Fruit fly (Drosophila melanogaster) whole organism, embryonic: ENCODE data around the gene CG31010.

Experiments used
- Blimp-1 ChIP-seq: fragments of 200-800 bp; sonication (Bioruptor generic); optimal IDR thresholded peaks from 3 replicates; lab custom pipeline; 2018; ENCODE audit warnings: missing biosample characterization, missing genetic modification characterization, mild to moderate bottlenecking, moderate library complexity, missing genetic modification reagents
- CG10209 ChIP-seq: fragments of 200-800 bp; sonication (Bioruptor generic); optimal IDR thresholded peaks from 3 replicates; lab custom pipeline; 2017; ENCODE audit warnings: missing biosample characterization, mild to moderate bottlenecking, missing genetic modification characterization, missing genetic modification reagents
- CG11247 ChIP-seq: fragments of 200-800 bp; sonication (Bioruptor generic); IDR thresholded peaks from 2 replicates; pipeline ENCODE4 v1.3.6; 2022; ENCODE audit warnings: missing biosample characterization, missing genetic modification characterization
- CG11504 ChIP-seq: fragments of 200-800 bp; sonication (Bioruptor generic); optimal IDR thresholded peaks from 3 replicates; lab custom pipeline; 2019; ENCODE audit warnings: missing biosample characterization, mild to moderate bottlenecking, missing genetic modification characterization, moderate library complexity
- CG12104 ChIP-seq: fragments of 200-800 bp; sonication (Bioruptor generic); optimal IDR thresholded peaks from 3 replicates; lab custom pipeline; 2016; ENCODE audit warnings: missing biosample characterization, missing genetic modification characterization
- CG12391 ChIP-seq: fragments of 200-800 bp; sonication (Bioruptor generic); optimal IDR thresholded peaks from 3 replicates; lab custom pipeline; 2018; ENCODE audit warnings: missing biosample characterization, mild to moderate bottlenecking, missing genetic modification characterization, moderate library complexity
- CG12769 ChIP-seq: fragments of 200-800 bp; sonication (Bioruptor generic); optimal IDR thresholded peaks from 2 replicates; lab custom pipeline; 2019; ENCODE audit warnings: missing biosample characterization, mild to moderate bottlenecking, missing genetic modification characterization, moderate library complexity
- CG14050 ChIP-seq: fragments of 200-800 bp; sonication (Bioruptor generic); IDR thresholded peaks from 3 replicates; pipeline ENCODE4 v1.3.6; 2022; ENCODE audit warnings: missing biosample characterization, missing genetic modification characterization
- CG14441 ChIP-seq: fragments of 200-800 bp; sonication (Bioruptor generic); IDR thresholded peaks from 2 replicates; pipeline ENCODE4 v1.3.6; 2022; ENCODE audit warnings: missing biosample characterization, missing genetic modification characterization
- CG1603 ChIP-seq: fragments of 200-800 bp; sonication (Bioruptor generic); optimal IDR thresholded peaks from 2 replicates; lab custom pipeline; 2019; ENCODE audit warnings: missing biosample characterization, mild to moderate bottlenecking, missing genetic modification characterization, moderate library complexity
- CG17361 ChIP-seq: fragments of 200-800 bp; sonication (Bioruptor generic); IDR thresholded peaks from 3 replicates; pipeline ENCODE4 v1.3.6; 2022; ENCODE audit warnings: missing biosample characterization, missing genetic modification characterization
- CG1792 ChIP-seq: fragments of 200-800 bp; sonication (Bioruptor generic); optimal IDR thresholded peaks from 2 replicates; lab custom pipeline; 2016; ENCODE audit warnings: missing biosample characterization, missing genetic modification characterization
- CG2199 ChIP-seq: fragments of 200-800 bp; sonication (Bioruptor generic); IDR thresholded peaks from 3 replicates; pipeline ENCODE4 v1.3.6; 2022; ENCODE audit warnings: missing biosample characterization, missing genetic modification characterization
- CG2678 ChIP-seq: fragments of 200-800 bp; sonication (Bioruptor generic); optimal IDR thresholded peaks from 3 replicates; lab custom pipeline; 2019; ENCODE audit warnings: missing biosample characterization, mild to moderate bottlenecking, missing genetic modification characterization, moderate library complexity
- CG32772 ChIP-seq: fragments of 200-800 bp; sonication (Bioruptor generic); IDR thresholded peaks from 2 replicates; pipeline ENCODE4 v1.3.6; 2022; ENCODE audit warnings: missing biosample characterization, missing genetic modification characterization
- CG6689 ChIP-seq: fragments of 200-800 bp; sonication (Bioruptor generic); IDR thresholded peaks from 2 replicates; pipeline ENCODE4 v1.3.6; 2022; ENCODE audit warnings: missing biosample characterization, missing genetic modification characterization
- CG7839 ChIP-seq: fragments of 200-800 bp; sonication (Bioruptor generic); optimal IDR thresholded peaks from 3 replicates; lab custom pipeline; 2018; ENCODE audit warnings: missing biosample characterization, mild to moderate bottlenecking, missing genetic modification characterization, moderate library complexity
- CG8281 ChIP-seq: fragments of 200-800 bp; sonication (Bioruptor generic); optimal IDR thresholded peaks from 2 replicates; lab custom pipeline; 2018; ENCODE audit warnings: missing biosample characterization, mild to moderate bottlenecking, missing genetic modification characterization, moderate library complexity
- CG9609 ChIP-seq: fragments of 200-800 bp; sonication (Bioruptor generic); optimal IDR thresholded peaks from 3 replicates; lab custom pipeline; 2016; ENCODE audit warnings: missing biosample characterization, missing genetic modification characterization
- D ChIP-seq, 2 experiments: fragments of 200-800 bp in 1 of 2; fragments of >200 bp in 1 of 2; sonication (Bioruptor generic) in 1 of 2; optimal IDR thresholded peaks; 2 replicates in 1 of 2; 3 replicates in 1 of 2; lab custom pipeline; 2017; ENCODE audit warnings: mild to moderate bottlenecking in 1 of 2, missing biosample characterization in 1 of 2, missing genetic modification characterization in 1 of 2, missing genetic modification reagents in 1 of 2
- Ets65A ChIP-seq: fragments of 200-800 bp; sonication (Bioruptor generic); peaks from one replicate; lab custom pipeline; 2016; ENCODE audit warnings: missing biosample characterization, missing genetic modification characterization
- Fer2 ChIP-seq: fragments of 200-800 bp; sonication (Bioruptor generic); optimal IDR thresholded peaks from 2 replicates; lab custom pipeline; 2018; ENCODE audit warnings: missing biosample characterization, mild to moderate bottlenecking, missing genetic modification characterization, moderate library complexity
- Lhr ChIP-seq: fragments of 200-800 bp; sonication (Bioruptor generic); optimal IDR thresholded peaks from 3 replicates; lab custom pipeline; 2017; ENCODE audit warnings: mild to moderate bottlenecking, missing biosample characterization, missing genetic modification reagents, missing genetic modification characterization
- Lim3 ChIP-seq: fragments of 200-800 bp; sonication (Bioruptor generic); IDR thresholded peaks from 2 replicates; pipeline ENCODE4 v1.3.6; 2022; ENCODE audit warnings: missing biosample characterization, missing genetic modification characterization
- Optix ChIP-seq: fragments of 200-800 bp; sonication (Bioruptor generic); IDR thresholded peaks from 3 replicates; pipeline ENCODE4 v1.3.6; 2022; ENCODE audit warnings: missing biosample characterization, missing genetic modification characterization
- Poxn ChIP-seq: fragments of 200-800 bp; sonication (Bioruptor generic); IDR thresholded peaks from 2 replicates; pipeline ENCODE4 v1.3.6; 2022; ENCODE audit warnings: missing biosample characterization, missing genetic modification characterization
- Ptx1 ChIP-seq: fragments of 200-800 bp; sonication (Bioruptor generic); IDR thresholded peaks from 2 replicates; pipeline ENCODE4 v1.3.6; 2022; ENCODE audit warnings: missing biosample characterization, missing genetic modification characterization
- Six4 ChIP-seq: fragments of 200-800 bp; sonication (Bioruptor generic); optimal IDR thresholded peaks from 2 replicates; lab custom pipeline; 2016; ENCODE audit warnings: missing biosample characterization, missing genetic modification characterization
- Sox102F ChIP-seq: fragments of 200-800 bp; sonication (Bioruptor generic); optimal IDR thresholded peaks from 2 replicates; lab custom pipeline; 2018; ENCODE audit warnings: missing biosample characterization, mild to moderate bottlenecking, missing genetic modification characterization, moderate library complexity
- Taf1 ChIP-seq: fragments of 200-800 bp; sonication (Bioruptor generic); IDR thresholded peaks from 2 replicates; pipeline ENCODE4 v1.3.6; 2022; ENCODE audit warnings: missing biosample characterization, missing genetic modification characterization
- chif ChIP-seq, 2 experiments: fragments of 200-800 bp; sonication (Bioruptor generic); optimal IDR thresholded peaks; 3 replicates each; lab custom pipeline; 2016; ENCODE audit warnings: missing biosample characterization in 2 of 2, missing genetic modification characterization in 2 of 2
- dati ChIP-seq: fragments of 200-800 bp; sonication (Bioruptor generic); IDR thresholded peaks from 2 replicates; pipeline ENCODE4 v1.3.6; 2022; ENCODE audit warnings: missing biosample characterization, missing genetic modification characterization
- dmrt99B ChIP-seq: fragments of 200-800 bp; sonication (Bioruptor generic); optimal IDR thresholded peaks from 2 replicates; lab custom pipeline; 2018; ENCODE audit warnings: missing biosample characterization, mild to moderate bottlenecking, missing genetic modification characterization, moderate library complexity
- dysf ChIP-seq: fragments of 200-800 bp; sonication (Bioruptor generic); IDR thresholded peaks from 3 replicates; pipeline ENCODE4 v1.3.6; 2022; ENCODE audit warnings: missing biosample characterization, missing genetic modification characterization
- gem ChIP-seq: fragments of 200-800 bp; sonication (Bioruptor generic); optimal IDR thresholded peaks from 2 replicates; lab custom pipeline; 2019; ENCODE audit warnings: missing biosample characterization, mild to moderate bottlenecking, missing genetic modification characterization, moderate library complexity
- jumu ChIP-seq: fragments of 200-800 bp; sonication (Bioruptor generic); optimal IDR thresholded peaks from 3 replicates; lab custom pipeline; 2016; ENCODE audit warnings: missing biosample characterization, missing genetic modification characterization
- lmd ChIP-seq: fragments of 200-800 bp; sonication (Bioruptor generic); IDR thresholded peaks from 2 replicates; pipeline ENCODE4 v1.3.6; 2022; ENCODE audit warnings: missing biosample characterization, missing genetic modification characterization
- mam ChIP-seq: fragments of 200-800 bp; sonication (Bioruptor generic); optimal IDR thresholded peaks from 3 replicates; lab custom pipeline; 2016; ENCODE audit warnings: missing biosample characterization, missing genetic modification characterization
- phol ChIP-seq: fragments of 200-800 bp; sonication (Bioruptor generic); optimal IDR thresholded peaks from 3 replicates; lab custom pipeline; 2018; ENCODE audit warnings: missing biosample characterization, mild to moderate bottlenecking, missing genetic modification characterization, moderate library complexity
- prd ChIP-seq, 3 experiments: fragments of >200 bp in 2 of 3; fragments of 200-800 bp in 1 of 3; sonication (Bioruptor generic) in 1 of 3; optimal IDR thresholded peaks in 2 of 3; IDR thresholded peaks in 1 of 3; 2 replicates in 2 of 3; 3 replicates in 1 of 3; pipeline versions ENCODE4 v1.3.6 to Lab custom; 2017 to 2022; ENCODE audit warnings: missing biosample characterization in 1 of 3, missing genetic modification characterization in 1 of 3
- pum ChIP-seq: fragments of 200-800 bp; sonication (Bioruptor generic); optimal IDR thresholded peaks from 2 replicates; lab custom pipeline; 2016; ENCODE audit warnings: missing biosample characterization, missing genetic modification characterization
- row ChIP-seq: fragments of 200-800 bp; sonication (Bioruptor generic); IDR thresholded peaks from 3 replicates; pipeline ENCODE4 v1.3.6; 2022; ENCODE audit warnings: missing biosample characterization, missing genetic modification characterization
- sisA ChIP-seq: fragments of 200-800 bp; sonication (Bioruptor generic); IDR thresholded peaks from 2 replicates; pipeline ENCODE4 v1.3.6; 2022; ENCODE audit warnings: missing biosample characterization, missing genetic modification characterization
- tgo ChIP-seq: fragments of 200-800 bp; sonication (Bioruptor generic); IDR thresholded peaks from 3 replicates; pipeline ENCODE4 v1.3.6; 2022; ENCODE audit warnings: missing biosample characterization, missing genetic modification characterization
- ttk ChIP-seq: fragments of 200-800 bp; sonication (Bioruptor generic); IDR thresholded peaks from 2 replicates; pipeline ENCODE4 v2.1.2; 2022; ENCODE audit warnings: missing biosample characterization, missing genetic modification characterization
- unpg ChIP-seq: fragments of 200-800 bp; sonication (Bioruptor generic); optimal IDR thresholded peaks from 3 replicates; lab custom pipeline; 2018; ENCODE audit warnings: missing biosample characterization, mild to moderate bottlenecking, missing genetic modification characterization, moderate library complexity
- vvl ChIP-seq: fragments of 200-800 bp; sonication (Bioruptor generic); IDR thresholded peaks from 2 replicates; pipeline ENCODE4 v1.3.6; 2022; ENCODE audit warnings: missing biosample characterization, missing genetic modification characterization
- zfh1 ChIP-seq: fragments of 200-800 bp; sonication (Bioruptor generic); IDR thresholded peaks from 3 replicates; pipeline ENCODE4 v1.3.6; 2022; ENCODE audit warnings: missing biosample characterization, missing genetic modification characterization

The CG31010 gene

DNA sequence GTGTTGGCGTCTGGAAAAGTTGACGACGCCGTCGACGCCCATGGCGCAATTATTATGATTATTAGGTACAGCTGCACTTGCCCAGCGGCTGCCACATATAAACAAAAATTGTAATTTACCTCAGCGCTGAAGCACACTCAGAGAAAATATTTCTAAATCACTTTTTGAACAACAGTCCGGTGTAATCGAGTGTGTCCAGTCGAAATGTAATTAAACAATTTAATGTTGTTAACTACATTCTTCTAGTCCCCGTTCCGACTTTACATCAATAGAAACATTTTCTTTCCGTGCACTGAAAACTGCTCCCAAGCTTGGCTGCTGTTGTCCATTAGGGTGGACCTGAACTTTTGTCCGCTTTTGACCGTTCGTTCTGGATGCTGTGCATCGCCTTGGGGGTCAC is 23.1 kb upstream of the CG31010 start (continued):
- TF ChIP-seq CG11504 (tag; lab: Kevin White, UChicago), result peak; percentile 26
- peak; percentile 13 for TF ChIP-seq pum
- TF ChIP-seq D (optimal IDR thresholded peaks at IDR 0.05; lab: Kevin White, UChicago), result no peak
- peak; percentile 7 for TF ChIP-seq D (GFP tag; optimal IDR thresholded peaks at IDR 0.05; lab: Kevin White, UChicago)
- TF ChIP-seq CG10209 (GFP tag; lab: Kevin White, UChicago), result no peak
- TF ChIP-seq sisA, result peak; percentile 41
- no peak for TF ChIP-seq CG12104 (GFP tag; lab: Kevin White, UChicago)
- TF ChIP-seq zfh1 (GFP tag; lab: Robert Waterston, UW), result peak; percentile 35; the same call in 1 of the 3 replicates
- TF ChIP-seq dati (GFP tag; lab: Robert Waterston, UW), result no peak
- no peak for TF ChIP-seq tgo (GFP tag; lab: Robert Waterston, UW)
- no peak for TF ChIP-seq prd (optimal IDR thresholded peaks at IDR 0.05; lab: Kevin White, UChicago)
- TF ChIP-seq prd (GFP tag; IDR thresholded peaks at IDR 0.05; lab: Robert Waterston, UW), result peak; percentile 59; the same call in 2 of the 3 replicates
- TF ChIP-seq mam (GFP tag; lab: Kevin White, UChicago), result peak; percentile 17
- peak; percentile 29; the same call in 1 of the 2 replicates for TF ChIP-seq CG6689
- no peak for TF ChIP-seq Poxn
- TF ChIP-seq gem, result peak; percentile 35
- TF ChIP-seq unpg, result peak; percentile 34
- TF ChIP-seq jumu (GFP tag; lab: Kevin White, UChicago), result peak; percentile 6
- peak; percentile 48; the same call in 1 of the 2 replicates for TF ChIP-seq CG14441 (GFP tag; lab: Robert Waterston, UW)
- TF ChIP-seq vvl (GFP tag; lab: Robert Waterston, UW), result 0 out of 2 replicates have a peak, but pooled peaks have one; percentile 35
- TF ChIP-seq phol, result peak; percentile 18
- TF ChIP-seq CG12391 (tag; lab: Kevin White, UChicago), result no peak
- 0 out of 2 replicates have a peak, but pooled peaks have one; percentile 32 for TF ChIP-seq ttk (GFP tag; lab: Robert Waterston, UW)
- TF ChIP-seq CG1603, result peak; percentile 47
- peak; percentile 36; the same call in 1 of the 3 replicates for TF ChIP-seq Optix
- peak; percentile 18 for TF ChIP-seq CG12769
- peak; percentile 34 for TF ChIP-seq CG7839 (tag; lab: Kevin White, UChicago)
- TF ChIP-seq CG11247, result 0 out of 2 replicates have a peak, but pooled peaks have one; percentile 11
- peak; percentile 22; the same call in 1 of the 2 replicates for TF ChIP-seq lmd (GFP tag; lab: Robert Waterston, UW)
- TF ChIP-seq row (GFP tag; lab: Robert Waterston, UW), result peak; percentile 37; the same call in 1 of the 3 replicates
- TF ChIP-seq Ptx1 (GFP tag; lab: Robert Waterston, UW), result 0 out of 2 replicates have a peak, but pooled peaks have one; percentile 25
- TF ChIP-seq CG17361, result 0 out of 3 replicates have a peak, but pooled peaks have one; percentile 32
- TF ChIP-seq chif (GFP tag; optimal IDR thresholded peaks at IDR 0.05; lab: Kevin White, UChicago), result peak in 1 of 2 experiments; percentile 38

DNA sequence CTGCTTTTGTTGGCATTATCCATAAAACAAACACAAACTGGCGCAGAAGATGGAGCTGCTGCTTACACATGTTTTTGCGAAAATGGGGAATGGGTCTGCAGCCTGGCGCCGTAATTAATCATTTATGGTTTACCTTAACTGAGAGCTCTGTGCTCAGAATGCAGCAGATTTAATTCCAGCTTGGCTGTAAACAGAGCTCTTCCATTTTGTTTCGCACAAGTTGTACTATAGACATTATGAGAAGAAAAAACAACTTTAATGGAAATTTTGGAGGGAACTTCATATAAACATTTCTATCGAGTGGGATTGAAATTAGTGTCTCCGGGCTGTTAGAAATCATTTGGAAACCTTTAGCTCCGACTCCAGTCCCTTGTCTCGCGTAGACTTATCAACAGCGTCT is 19.9 kb upstream of the CG31010 start, which contains the start of gene eIF4H2:
eIF4H2 (plus strand) TSS at position 301 of the 400 bp plus-strand sequence.
- no peak for TF ChIP-seq CG9609 (GFP tag; lab: Kevin White, UChicago)
- TF ChIP-seq Lim3 (GFP tag; lab: Robert Waterston, UW), result no peak
- no peak for TF ChIP-seq Taf1 (GFP tag; lab: Robert Waterston, UW)
- TF ChIP-seq Lhr (GFP tag; lab: Kevin White, UChicago), result no peak

DNA sequence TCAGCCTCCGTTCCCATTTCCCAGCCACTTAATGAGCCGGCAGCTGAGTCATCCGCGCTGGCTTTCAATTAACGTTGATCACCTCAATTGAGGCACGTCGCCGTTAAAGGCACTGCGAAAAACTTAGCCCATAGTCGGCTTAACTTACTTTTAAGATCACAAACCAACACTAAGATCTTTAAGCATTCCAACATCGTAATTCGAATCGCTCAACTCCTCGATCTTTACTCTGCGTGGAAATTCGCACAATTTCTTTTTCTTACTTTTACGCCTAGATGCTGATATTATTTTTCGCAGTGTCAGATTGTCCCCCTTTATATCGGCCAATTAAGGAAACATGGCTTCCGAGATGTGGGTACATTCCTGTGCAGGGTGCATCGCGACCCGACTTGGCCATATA is 16.5 kb upstream of the CG31010 start:
- TF ChIP-seq Six4 (GFP tag; lab: Kevin White, UChicago) (no peak), Fer2 (tag; lab: Kevin White, UChicago) (no peak), CG11504 (tag; lab: Kevin White, UChicago) (peak; percentile 25), CG2199 (GFP tag; lab: Robert Waterston, UW) (no peak), dysf (GFP tag; lab: Robert Waterston, UW) (0 out of 3 replicates have a peak, but pooled peaks have one; percentile 36), Sox102F (no peak), CG1792 (GFP tag; lab: Kevin White, UChicago) (no peak), Ets65A (peak; percentile 57), Ptx1 (GFP tag; lab: Robert Waterston, UW) (peak; percentile 21; the same call in 1 of the 2 replicates), Blimp-1 (GFP tag; lab: Kevin White, UChicago) (peak; percentile 1), CG32772 (GFP tag; lab: Robert Waterston, UW) (0 out of 2 replicates have a peak, but pooled peaks have one; percentile 14), CG14050 (GFP tag; lab: Robert Waterston, UW) (no peak), row (GFP tag; lab: Robert Waterston, UW) (peak; percentile 33; the same call in 1 of the 3 replicates), dmrt99B (tag; lab: Kevin White, UChicago) (peak; percentile 9), CG8281 (tag; lab: Kevin White, UChicago) (no peak), CG2678 (tag; lab: Kevin White, UChicago) (peak; percentile 15)
